Worm (Caenorhabditis elegans) whole organism, L4 larva: ENCODE results near the gene Y94H6A.3.
A peak's percentile ranks its signal among the peaks of the same experiment; 100 is the strongest.

Experiments used
- dmd-8 ChIP-seq: fragments of 200-800 bp; sonication (Bioruptor generic); IDR thresholded peaks from 2 replicates; pipeline ENCODE4 v1.3.6; 2022; ENCODE audit warnings: missing genetic modification characterization, missing compliant biosample characterization
- hmg-1.1 ChIP-seq: fragments of 200-800 bp; sonication (Bioruptor generic); IDR thresholded peaks from 2 replicates; pipeline ENCODE4 v1.3.6; 2022; ENCODE audit warnings: missing genetic modification reagents, missing genetic modification characterization, missing compliant biosample characterization
- snpc-4 ChIP-seq: fragments of 150-350 bp; optimal IDR thresholded peaks from 2 replicates; lab custom pipeline; 2014; ENCODE audit warnings: missing biosample characterization, missing genetic modification characterization
- unc-39 ChIP-seq: sonication (generic microtip); optimal IDR thresholded peaks from 2 replicates; lab custom pipeline; 2017; ENCODE audit warnings: missing biosample characterization, missing genetic modification characterization

ce11 chrIV:2639666-2640273, 36.5 kb upstream of the Y94H6A.3 start:
- TF ChIP-seq unc-39 (tag; lab: Kevin White, UChicago) (no peak), snpc-4 (tag; lab: Kevin White, UChicago) (no peak), dmd-8 (GFP tag; lab: Robert Waterston, UW) (peak; percentile 96), hmg-1.1 (GFP tag; lab: Robert Waterston, UW) (peak; percentile 87)
